Worm (Caenorhabditis elegans) whole organism, early embryonic: ENCODE data around the gene C25F9.13.

ENCODE experiments used
- B0310.2 ChIP-seq: sonication (generic microtip); optimal IDR thresholded peaks from 2 replicates; lab custom pipeline; 2016; ENCODE audit warnings: mild to moderate bottlenecking, missing genetic modification characterization, missing compliant biosample characterization
- F13C5.2 ChIP-seq: sonication (generic microtip); optimal IDR thresholded peaks from 2 replicates; lab custom pipeline; 2017; ENCODE audit warnings: mild to moderate bottlenecking, missing genetic modification characterization, inconsistent platforms, missing compliant biosample characterization
- aly-1 ChIP-seq: sonication (generic microtip); optimal IDR thresholded peaks from 2 replicates; lab custom pipeline; 2016; ENCODE audit warnings: missing genetic modification characterization, missing compliant biosample characterization
- ama-1 ChIP-seq: fragments of 150-350 bp; optimal IDR thresholded peaks from 2 replicates; lab custom pipeline; 2014
- ceh-13 ChIP-seq: fragments of 200-800 bp; sonication (Bioruptor generic); optimal IDR thresholded peaks from 2 replicates; lab custom pipeline; 2018; ENCODE audit warnings: mild to moderate bottlenecking, missing genetic modification characterization, missing compliant biosample characterization
- ceh-36 ChIP-seq: sonication (generic microtip); optimal IDR thresholded peaks from 2 replicates; lab custom pipeline; 2016; ENCODE audit warnings: missing genetic modification characterization, inconsistent platforms, missing compliant biosample characterization
- ets-7 ChIP-seq: sonication (generic microtip); optimal IDR thresholded peaks from 2 replicates; lab custom pipeline; 2016; ENCODE audit warnings: missing genotype, missing genetic modification characterization, missing compliant biosample characterization
- flt-1 ChIP-seq: fragments of 200-800 bp; sonication (Bioruptor generic); IDR thresholded peaks from 2 replicates; pipeline ENCODE4 v1.3.6; 2022; ENCODE audit warnings: missing genetic modification characterization, missing compliant biosample characterization
- hmbx-1 ChIP-seq: sonication (generic microtip); optimal IDR thresholded peaks from 2 replicates; lab custom pipeline; 2016; ENCODE audit warnings: mild to moderate bottlenecking, missing genetic modification characterization, missing compliant biosample characterization
- hmg-4 ChIP-seq: fragments of 200-800 bp; sonication (Bioruptor generic); optimal IDR thresholded peaks from 2 replicates; lab custom pipeline; 2018; ENCODE audit warnings: mild to moderate bottlenecking, missing genetic modification characterization, missing compliant biosample characterization
- hnd-1 ChIP-seq: sonication (generic microtip); optimal IDR thresholded peaks from 2 replicates; lab custom pipeline; 2016; ENCODE audit warnings: missing genetic modification characterization, missing compliant biosample characterization
- pes-1 ChIP-seq: fragments of 200-800 bp; sonication (Bioruptor generic); IDR thresholded peaks from 2 replicates; pipeline ENCODE4 v1.3.6; 2022; ENCODE audit warnings: missing genetic modification reagents, missing genetic modification characterization, missing compliant biosample characterization
- scrt-1 ChIP-seq: fragments of 200-800 bp; sonication (Bioruptor generic); IDR thresholded peaks from 2 replicates; pipeline ENCODE4 v1.3.6; 2022; ENCODE audit warnings: missing genetic modification characterization, missing compliant biosample characterization
- sea-1 ChIP-seq: fragments of 200-800 bp; sonication (Bioruptor generic); conservative IDR thresholded peaks from 2 replicates; pipeline ENCODE4 v1.3.6; 2022; ENCODE audit warnings: missing genetic modification characterization, missing compliant biosample characterization
- tbx-11 ChIP-seq: fragments of 200-800 bp; sonication (Bioruptor generic); IDR thresholded peaks from 2 replicates; pipeline ENCODE4 v1.3.6; 2022; ENCODE audit warnings: missing genetic modification characterization, missing compliant biosample characterization
- tbx-37 ChIP-seq: fragments of 200-800 bp; sonication (Bioruptor generic); conservative IDR thresholded peaks from 2 replicates; pipeline ENCODE4 v1.3.6; 2022; ENCODE audit warnings: missing genetic modification reagents, missing genetic modification characterization, missing compliant biosample characterization
- tra-4 ChIP-seq: sonication (generic microtip); optimal IDR thresholded peaks from 2 replicates; lab custom pipeline; 2017; ENCODE audit warnings: missing genetic modification characterization, missing compliant biosample characterization

The C25F9.13 gene

ce11 chrV:19430351-19430913 is 31.6 kb upstream of the C25F9.13 start:
- TF ChIP-seq ceh-36 (tag; lab: Kevin White, UChicago) (peak; percentile 50), hmg-4 (GFP tag; lab: Kevin White, UChicago) (peak; percentile 26), ets-7 (tag; lab: Kevin White, UChicago) (no peak)

ce11 chrV:19429605-19430004 is 30.8 kb upstream of the C25F9.13 start:
- no peak for TF ChIP-seq tra-4 (tag; lab: Kevin White, UChicago)
- no peak for TF ChIP-seq hmbx-1 (tag; lab: Kevin White, UChicago)
- no peak for TF ChIP-seq hnd-1 (tag; lab: Kevin White, UChicago)
- TF ChIP-seq tbx-11 (GFP tag; lab: Robert Waterston, UW): no peak
- TF ChIP-seq flt-1 (GFP tag; lab: Robert Waterston, UW): no peak
- TF ChIP-seq aly-1 (tag; lab: Kevin White, UChicago): no peak
- TF ChIP-seq tbx-37 (GFP tag; lab: Robert Waterston, UW): no peak
- TF ChIP-seq B0310.2 (tag; lab: Kevin White, UChicago): no peak
- no peak for TF ChIP-seq pes-1 (GFP tag; lab: Robert Waterston, UW)
- no peak for TF ChIP-seq F13C5.2
- no peak for TF ChIP-seq ama-1 (lab: Kevin White, UChicago)
- TF ChIP-seq hmg-4 (GFP tag; lab: Kevin White, UChicago): no peak
- no peak for TF ChIP-seq sea-1
- TF ChIP-seq scrt-1 (GFP tag; lab: Robert Waterston, UW): no peak
- no peak for TF ChIP-seq ceh-36 (tag; lab: Kevin White, UChicago)
- no peak for TF ChIP-seq ceh-13 (GFP tag; lab: Kevin White, UChicago)
- no peak for TF ChIP-seq ets-7 (tag; lab: Kevin White, UChicago)

DNA sequence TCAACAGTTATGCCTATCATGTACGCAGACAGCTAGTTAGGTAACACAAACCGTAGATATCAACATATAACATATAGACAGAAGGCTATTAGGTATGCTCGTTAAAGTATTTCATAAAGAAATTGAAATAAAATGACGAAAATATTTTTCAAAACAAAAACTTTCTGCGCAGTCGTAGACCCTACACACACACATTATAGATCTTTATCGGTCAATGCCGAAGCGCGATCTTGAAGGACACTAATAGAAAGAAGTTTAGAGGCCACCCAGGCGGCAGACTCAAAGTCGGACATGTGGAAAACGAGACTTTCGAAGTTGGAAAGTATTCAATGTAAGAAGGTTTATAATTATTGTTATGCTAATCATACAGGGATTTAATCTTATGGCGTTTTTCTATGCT is 30.2 kb upstream of the C25F9.13 start:
- no peak for TF ChIP-seq hnd-1 (tag; lab: Kevin White, UChicago)
- no peak for TF ChIP-seq tra-4 (tag; lab: Kevin White, UChicago)
- no peak for TF ChIP-seq tbx-11 (GFP tag; lab: Robert Waterston, UW)
- no peak for TF ChIP-seq sea-1
- no peak for TF ChIP-seq pes-1 (GFP tag; lab: Robert Waterston, UW)
- TF ChIP-seq ceh-36 (tag; lab: Kevin White, UChicago): no peak
- no peak for TF ChIP-seq B0310.2 (tag; lab: Kevin White, UChicago)
- no peak for TF ChIP-seq F13C5.2

DNA sequence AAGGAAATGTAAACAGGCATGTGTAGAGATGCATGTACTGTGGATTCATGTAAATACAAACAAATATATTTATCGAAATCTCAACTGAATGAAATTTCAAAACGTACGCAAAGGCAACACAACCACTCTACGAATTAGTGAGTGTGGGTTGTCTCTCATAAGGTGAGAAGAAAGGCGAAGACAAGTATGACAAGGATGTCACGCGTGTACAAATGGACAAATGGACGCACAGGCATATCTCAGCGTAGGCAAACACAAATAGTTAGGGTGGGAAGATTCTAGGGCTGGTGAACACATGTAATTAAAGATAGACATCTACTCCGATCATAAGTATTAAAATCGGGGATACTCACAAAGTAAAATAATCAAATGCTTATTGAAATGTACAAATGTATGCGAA is 29.3 kb upstream of the C25F9.13 start:
- TF ChIP-seq ama-1 (lab: Kevin White, UChicago): no peak
- TF ChIP-seq hmbx-1 (tag; lab: Kevin White, UChicago): no peak
- no peak for TF ChIP-seq F13C5.2
- TF ChIP-seq tbx-11 (GFP tag; lab: Robert Waterston, UW): no peak
- TF ChIP-seq B0310.2 (tag; lab: Kevin White, UChicago): no peak
- no peak for TF ChIP-seq aly-1 (tag; lab: Kevin White, UChicago)
- no peak for TF ChIP-seq pes-1 (GFP tag; lab: Robert Waterston, UW)
- TF ChIP-seq ceh-36 (tag; lab: Kevin White, UChicago): no peak
- TF ChIP-seq flt-1 (GFP tag; lab: Robert Waterston, UW): no peak
- TF ChIP-seq tra-4 (tag; lab: Kevin White, UChicago): no peak
- TF ChIP-seq tbx-37 (GFP tag; lab: Robert Waterston, UW): no peak
- no peak for TF ChIP-seq scrt-1 (GFP tag; lab: Robert Waterston, UW)
- TF ChIP-seq sea-1: no peak
- no peak for TF ChIP-seq ets-7 (tag; lab: Kevin White, UChicago)
- TF ChIP-seq hmg-4 (GFP tag; lab: Kevin White, UChicago): no peak
- no peak for TF ChIP-seq hnd-1 (tag; lab: Kevin White, UChicago)
- no peak for TF ChIP-seq ceh-13 (GFP tag; lab: Kevin White, UChicago)

DNA sequence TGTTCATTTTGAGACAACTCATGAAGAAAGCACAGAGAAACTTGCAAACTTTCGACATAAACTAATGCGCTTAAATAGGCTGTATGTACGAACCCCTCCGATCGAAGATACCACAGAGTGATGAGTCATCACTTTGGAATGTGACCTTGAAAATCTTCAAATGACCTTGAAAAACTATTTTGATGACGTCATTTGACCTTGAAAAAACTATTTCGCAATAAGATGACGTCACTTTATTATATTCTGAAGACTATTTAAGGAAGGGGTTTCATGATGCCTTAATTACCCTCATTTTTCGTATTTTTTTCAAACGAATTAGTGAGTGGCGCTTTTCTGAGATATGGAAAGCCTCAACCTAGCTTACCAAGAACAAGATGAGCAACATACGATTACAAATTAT is 22.3 kb upstream of the C25F9.13 start, which contains the start of gene C25F9.2:
Gene C25F9.2, plus strand, starts transcription at position 341 of the 400 bp plus-strand sequence.
- TF ChIP-seq tbx-11 (GFP tag; lab: Robert Waterston, UW) (no peak), aly-1 (tag; lab: Kevin White, UChicago) (no peak), ceh-36 (tag; lab: Kevin White, UChicago) (no peak), pes-1 (GFP tag; lab: Robert Waterston, UW) (no peak), tbx-37 (GFP tag; lab: Robert Waterston, UW) (no peak), tra-4 (tag; lab: Kevin White, UChicago) (no peak), F13C5.2 (no peak), ama-1 (lab: Kevin White, UChicago) (no peak), hnd-1 (tag; lab: Kevin White, UChicago) (no peak), hmg-4 (GFP tag; lab: Kevin White, UChicago) (no peak), sea-1 (no peak)

ce11 chrV:19417836-19418235 is 19.1 kb upstream of the C25F9.13 start, which contains the start of gene C25F9.15:
Gene C25F9.15, plus strand, starts transcription at chrV:19418136.
- TF ChIP-seq ets-7 (tag; lab: Kevin White, UChicago) (no peak), sea-1 (no peak), tbx-11 (GFP tag; lab: Robert Waterston, UW) (no peak), B0310.2 (tag; lab: Kevin White, UChicago) (no peak), flt-1 (GFP tag; lab: Robert Waterston, UW) (no peak), hmbx-1 (tag; lab: Kevin White, UChicago) (no peak), pes-1 (GFP tag; lab: Robert Waterston, UW) (no peak), aly-1 (tag; lab: Kevin White, UChicago) (no peak), hmg-4 (GFP tag; lab: Kevin White, UChicago) (no peak), ceh-13 (GFP tag; lab: Kevin White, UChicago) (no peak), tra-4 (tag; lab: Kevin White, UChicago) (no peak), ceh-36 (tag; lab: Kevin White, UChicago) (no peak), ama-1 (lab: Kevin White, UChicago) (no peak), F13C5.2 (no peak), hnd-1 (tag; lab: Kevin White, UChicago) (no peak), tbx-37 (GFP tag; lab: Robert Waterston, UW) (no peak), scrt-1 (GFP tag; lab: Robert Waterston, UW) (no peak)
